Worm (Caenorhabditis elegans): ENCODE data around the gene F15B9.10.

F15B9.10 gene

ce11 chrV:13049149-13049610 is 40.5 kb upstream of the F15B9.10 start, which contains the start of gene W07G4.8 (continued):
- no peak for TF ChIP-seq fos-1 (tag; optimal IDR thresholded peaks at IDR 0.05)
- TF ChIP-seq mxl-2 (GFP tag; conservative IDR thresholded peaks at IDR 0.05) = no peak

ce11 chrV:13047574-13048030 is 38.9 kb upstream of the F15B9.10 start, which contains the start of gene W07G4.5:
Gene W07G4.5 (plus strand): TSS chrV:13047980.
- TF ChIP-seq vab-7 (GFP tag; IDR thresholded peaks at IDR 0.05) (no peak), mes-2 (tag; optimal IDR thresholded peaks at IDR 0.05; ENCODE audit: poor library complexity, severe bottlenecking) (peak; percentile 29), snpc-1.2 (GFP tag; IDR thresholded peaks at IDR 0.05) (no peak), mep-1 (tag; optimal IDR thresholded peaks at IDR 0.05) (peak; percentile 42), dve-1 (tag; optimal IDR thresholded peaks at IDR 0.05; ENCODE audit: insufficient read depth) (peak; percentile 42), hlh-11 (tag; optimal IDR thresholded peaks at IDR 0.05) (peak; percentile 66), ztf-7 (tag; optimal IDR thresholded peaks at IDR 0.05) (no peak), pqm-1 (tag; optimal IDR thresholded peaks at IDR 0.05) (peak; percentile 70), nhr-28 (tag; optimal IDR thresholded peaks at IDR 0.05) (peak; percentile 83), unc-62 (GFP tag; optimal IDR thresholded peaks at IDR 0.05 in 1 of 2) (peak in 1 of 2 experiments; percentile 23), unc-62 (tag; optimal IDR thresholded peaks at IDR 0.05) (no peak), mxl-3 (GFP tag; optimal IDR thresholded peaks at IDR 0.05) (peak; percentile 28), ces-1 (GFP tag; optimal IDR thresholded peaks at IDR 0.05) (no peak), mdl-1 (tag; optimal IDR thresholded peaks at IDR 0.05) (peak in 1 of 2 experiments; percentile 29), daf-16 (GFP tag; optimal IDR thresholded peaks at IDR 0.05) (peak in 1 of 2 experiments; percentile 24), daf-16 (tag; optimal IDR thresholded peaks at IDR 0.05) (no peak), lin-29 (GFP tag; IDR thresholded peaks at IDR 0.05) (no peak), lin-13 (GFP tag; optimal IDR thresholded peaks at IDR 0.05) (no peak), lir-3 (tag; optimal IDR thresholded peaks at IDR 0.05) (no peak), skn-1 (tag; optimal IDR thresholded peaks at IDR 0.05) (no peak), F26F4.8 (GFP tag; conservative IDR thresholded peaks at IDR 0.05) (no peak), F49E8.2 (tag; optimal IDR thresholded peaks at IDR 0.05; ENCODE audit: borderline replicate concordance) (no peak), mdt-29 (GFP tag; IDR thresholded peaks at IDR 0.05) (no peak), aha-1 (tag) (peak; percentile 93), hif-1 (tag; optimal IDR thresholded peaks at IDR 0.05) (peak; percentile 37 to 87), ceh-82 (tag; optimal IDR thresholded peaks at IDR 0.05) (no peak), dmd-6 (GFP tag; IDR thresholded peaks at IDR 0.05) (peak; percentile 65), aly-2 (tag; optimal IDR thresholded peaks at IDR 0.05) (no peak)

ce11 chrV:13046125-13047123 is 37.7 kb upstream of the F15B9.10 start:
- TF ChIP-seq ceh-20 (GFP tag; IDR thresholded peaks at IDR 0.05) = no peak
- no peak for TF ChIP-seq ceh-32 (tag; optimal IDR thresholded peaks at IDR 0.05; ENCODE audit: poor library complexity)
- TF ChIP-seq lin-1 (GFP tag; IDR thresholded peaks at IDR 0.05) = no peak
- peak; percentile 25 for TF ChIP-seq nhr-48 (tag; optimal IDR thresholded peaks at IDR 0.05)
- no peak for TF ChIP-seq daf-8 (GFP tag; IDR thresholded peaks at IDR 0.05)
- 0 out of 2 replicates have a peak, but pooled peaks have one; percentile 15 for TF ChIP-seq php-3 (GFP tag; IDR thresholded peaks at IDR 0.05)
- TF ChIP-seq unc-62 (GFP tag; optimal IDR thresholded peaks at IDR 0.05 in 1 of 2) = peak in 1 of 2 experiments; percentile 62
- TF ChIP-seq unc-62 (tag; optimal IDR thresholded peaks at IDR 0.05) = no peak
- TF ChIP-seq ama-1 (optimal IDR thresholded peaks at IDR 0.05) = no peak
- TF ChIP-seq dmd-9 (GFP tag; IDR thresholded peaks at IDR 0.05) = peak; percentile 34; the same call in 1 of the 2 replicates
- peak; percentile 59 for TF ChIP-seq pqm-1 (tag; optimal IDR thresholded peaks at IDR 0.05)
- TF ChIP-seq dmd-6 (GFP tag; IDR thresholded peaks at IDR 0.05) = peak; percentile 83
- TF ChIP-seq lin-29 (GFP tag; IDR thresholded peaks at IDR 0.05) = no peak
- peak in 1 of 2 experiments; percentile 20 for TF ChIP-seq lsy-2 (tag; optimal IDR thresholded peaks at IDR 0.05)
- TF ChIP-seq madf-9 (GFP tag; conservative IDR thresholded peaks at IDR 0.05) = no peak; the same call in 1 of the 2 replicates
- peak; percentile 63 for TF ChIP-seq hlh-11 (tag; optimal IDR thresholded peaks at IDR 0.05)
- peak; percentile 6; the same call in 1 of the 2 replicates for TF ChIP-seq lin-38 (GFP tag; IDR thresholded peaks at IDR 0.05)
- TF ChIP-seq ces-1 (GFP tag; optimal IDR thresholded peaks at IDR 0.05) = no peak
- TF ChIP-seq tra-1 (GFP tag; IDR thresholded peaks at IDR 0.05) = peak; percentile 45; the same call in 1 of the 2 replicates
- no peak for TF ChIP-seq jun-1 (tag; optimal IDR thresholded peaks at IDR 0.05)
- TF ChIP-seq hif-1 (tag; optimal IDR thresholded peaks at IDR 0.05) = no peak
- TF ChIP-seq F49E8.2 (tag; optimal IDR thresholded peaks at IDR 0.05; ENCODE audit: borderline replicate concordance) = no peak
- TF ChIP-seq nhr-102 (tag; optimal IDR thresholded peaks at IDR 0.05) = no peak
- TF ChIP-seq Y105C5A.15 (GFP tag; IDR thresholded peaks at IDR 0.05) = no peak
